Fruit fly (Drosophila melanogaster): ENCODE data around the gene CG3062.
A peak's percentile ranks its signal among the peaks of the same experiment; 100 is the strongest.

CG3062 gene

DNA sequence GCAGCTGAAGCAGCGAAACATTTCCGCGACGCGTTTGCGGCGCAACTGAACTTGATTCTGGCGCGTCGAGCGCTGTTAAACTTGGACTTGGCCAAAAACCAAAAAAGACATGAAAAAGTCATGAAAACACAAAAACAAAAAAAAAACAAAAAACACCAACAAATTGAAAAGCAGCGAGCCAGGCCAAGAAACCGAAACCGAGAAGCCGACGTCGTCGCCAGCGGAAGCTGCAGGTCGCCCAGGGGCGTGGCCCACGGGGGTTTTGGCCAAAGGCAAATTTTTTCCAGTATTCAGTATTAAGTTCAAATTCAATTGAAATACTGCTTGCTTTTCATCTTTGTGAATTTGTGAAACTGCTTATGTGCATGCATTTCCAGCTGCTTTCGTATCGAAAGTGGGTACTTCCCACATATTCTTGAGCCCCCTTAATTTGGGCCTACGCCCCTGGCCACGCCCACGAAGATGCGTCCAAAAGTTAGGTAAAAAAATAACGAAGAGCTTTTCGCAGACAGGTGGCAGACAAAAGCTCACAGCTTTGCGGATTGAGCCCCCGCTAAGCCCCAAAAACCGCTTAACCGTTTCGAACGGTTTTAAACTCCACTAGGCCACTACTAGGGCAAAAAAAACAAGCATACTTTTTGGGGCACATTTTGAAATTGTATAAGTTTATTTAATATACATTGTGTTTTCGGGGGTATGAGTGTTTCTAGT lies 22.1 kb upstream of the CG3062 start, which contains the start of gene CG3009 (continued):
- TF ChIP-seq CTCF (GFP tag; optimal IDR thresholded peaks at IDR 0.05) (peak; percentile 78), dm (GFP tag; optimal IDR thresholded peaks at IDR 0.05) (peak; percentile 92), CG18599 (GFP tag; optimal IDR thresholded peaks at IDR 0.05) (peak; percentile 99), h (optimal IDR thresholded peaks at IDR 0.05) (no peak), D (optimal IDR thresholded peaks at IDR 0.05) (no peak), D (GFP tag; optimal IDR thresholded peaks at IDR 0.05) (peak; percentile 91), CG12104 (GFP tag; optimal IDR thresholded peaks at IDR 0.05) (peak; percentile 93), so (GFP tag; IDR thresholded peaks at IDR 0.05) (peak; percentile 98), CG13296 (GFP tag; optimal IDR thresholded peaks at IDR 0.05) (peak; percentile 98), fd64A (GFP tag; optimal IDR thresholded peaks at IDR 0.05) (peak; percentile 92), CG17186 (GFP tag; optimal IDR thresholded peaks at IDR 0.05) (peak; percentile 83), sens-2 (GFP tag; IDR thresholded peaks at IDR 0.05) (peak; percentile 92), gcm (GFP tag; optimal IDR thresholded peaks at IDR 0.05) (peak; percentile 96), tio (GFP tag; optimal IDR thresholded peaks at IDR 0.05) (peak; percentile 93), odd (GFP tag; optimal IDR thresholded peaks at IDR 0.05) (peak; percentile 97), CG4282 (GFP tag; optimal IDR thresholded peaks at IDR 0.05) (peak; percentile 96), CG6689 (GFP tag; IDR thresholded peaks at IDR 0.05) (peak; percentile 98), CG6791 (GFP tag; IDR thresholded peaks at IDR 0.05; ENCODE audit: partially characterized antibody) (no peak), sr (GFP tag; IDR thresholded peaks at IDR 0.05) (peak; percentile 99), CG14667 (GFP tag; IDR thresholded peaks at IDR 0.05) (peak; percentile 95), CG10209 (GFP tag; optimal IDR thresholded peaks at IDR 0.05) (peak; percentile 97), Tbp (GFP tag; optimal IDR thresholded peaks at IDR 0.05) (no peak), nmo (GFP tag; optimal IDR thresholded peaks at IDR 0.05) (peak; percentile 95), CG8944 (GFP tag; optimal IDR thresholded peaks at IDR 0.05) (peak; percentile 98), Dref (GFP tag; IDR thresholded peaks at IDR 0.05) (peak; percentile 41; the same call in 1 of the 2 replicates), E2f1 (GFP tag; IDR thresholded peaks at IDR 0.05) (peak; percentile 97), Fer1 (GFP tag; optimal IDR thresholded peaks at IDR 0.05) (peak; percentile 99), CG8388 (GFP tag; optimal IDR thresholded peaks at IDR 0.05) (peak; percentile 94), CG6765 (GFP tag; optimal IDR thresholded peaks at IDR 0.05) (peak; percentile 98), prd (optimal IDR thresholded peaks at IDR 0.05) (no peak), prd (GFP tag; IDR thresholded peaks at IDR 0.05) (peak; percentile 98), CG33557 (GFP tag; optimal IDR thresholded peaks at IDR 0.05) (peak; percentile 79), sens (GFP tag) (peak; percentile 99), GATAe (GFP tag; conservative IDR thresholded peaks at IDR 0.05) (peak; percentile 92), run (tag; optimal IDR thresholded peaks at IDR 0.05) (peak; percentile 93), eve (GFP tag; optimal IDR thresholded peaks at IDR 0.05) (peak in 1 of 2 experiments; percentile 98), CG2678 (tag; optimal IDR thresholded peaks at IDR 0.05) (peak; percentile 98), CG13123 (GFP tag; optimal IDR thresholded peaks at IDR 0.05) (peak; percentile 92), mam (GFP tag; optimal IDR thresholded peaks at IDR 0.05) (peak; percentile 98), CG10366 (GFP tag; IDR thresholded peaks at IDR 0.05) (peak; percentile 97), chif (GFP tag; optimal IDR thresholded peaks at IDR 0.05) (peak; percentile 95 to 97), PHDP (tag; optimal IDR thresholded peaks at IDR 0.05) (peak; percentile 98), usp (GFP tag; optimal IDR thresholded peaks at IDR 0.05) (no peak), fu2 (GFP tag; optimal IDR thresholded peaks at IDR 0.05) (peak; percentile 98), CG11695 (GFP tag; IDR thresholded peaks at IDR 0.05) (peak; percentile 98), CG30431 (GFP tag; optimal IDR thresholded peaks at IDR 0.05) (peak; percentile 93), amos (GFP tag; IDR thresholded peaks at IDR 0.05; ENCODE audit: partially characterized antibody) (peak; percentile 24; the same call in 1 of the 2 replicates), Ada2b (GFP tag; IDR thresholded peaks at IDR 0.05) (peak; percentile 98), CG7357 (GFP tag; IDR thresholded peaks at IDR 0.05) (peak; percentile 94), CG3838 (GFP tag; optimal IDR thresholded peaks at IDR 0.05) (peak; percentile 91), CG2116 (GFP tag; optimal IDR thresholded peaks at IDR 0.05) (peak; percentile 84), stwl (tag; optimal IDR thresholded peaks at IDR 0.05) (peak; percentile 26)

All from whole organism, embryonic.